Fruit fly (Drosophila melanogaster) whole organism, pupa: ENCODE measurements around the gene vib.

Source experiments
- CG10348 ChIP-seq: fragments of 200-800 bp; sonication (Bioruptor generic); IDR thresholded peaks from 2 replicates; pipeline ENCODE4 v1.3.6; 2022; ENCODE audit warnings: missing biosample characterization, missing genetic modification characterization
- CG12605 ChIP-seq: fragments of 200-800 bp; sonication (Bioruptor generic); IDR thresholded peaks from 2 replicates; pipeline ENCODE4 v1.3.6; 2022; ENCODE audit warnings: missing biosample characterization, missing genetic modification characterization
- CG14655 ChIP-seq: fragments of 200-800 bp; sonication (Bioruptor generic); optimal IDR thresholded peaks from 3 replicates; lab custom pipeline; 2017; ENCODE audit warnings: mild to moderate bottlenecking, missing biosample characterization, missing genetic modification reagents, missing genetic modification characterization
- CG17806 ChIP-seq: fragments of 200-800 bp; sonication (Bioruptor generic); optimal IDR thresholded peaks from 2 replicates; lab custom pipeline; 2018; ENCODE audit warnings: missing biosample characterization, mild to moderate bottlenecking, missing genetic modification characterization, moderate library complexity
- CG32121 ChIP-seq: fragments of 200-800 bp; sonication (Bioruptor generic); IDR thresholded peaks from 2 replicates; pipeline ENCODE4 v1.3.6; 2022; ENCODE audit warnings: missing biosample characterization, missing genetic modification characterization
- CG4496 ChIP-seq: fragments of 200-800 bp; sonication (Bioruptor generic); IDR thresholded peaks from 3 replicates; pipeline ENCODE4 v1.3.6; 2022; ENCODE audit warnings: missing biosample characterization, missing genetic modification characterization
- CG8159 ChIP-seq: fragments of 200-800 bp; sonication (Bioruptor generic); optimal IDR thresholded peaks from 3 replicates; lab custom pipeline; 2018; ENCODE audit warnings: missing biosample characterization, mild to moderate bottlenecking, missing genetic modification characterization, moderate library complexity
- CG8301 ChIP-seq: fragments of 200-800 bp; sonication (Bioruptor generic); optimal IDR thresholded peaks from 2 replicates; lab custom pipeline; 2018; ENCODE audit warnings: missing biosample characterization, mild to moderate bottlenecking, missing genetic modification characterization
- EcR ChIP-seq: fragments of 200-800 bp; sonication (Bioruptor generic); optimal IDR thresholded peaks from 3 replicates; lab custom pipeline; 2019; ENCODE audit warnings: missing biosample characterization, missing genetic modification characterization, mild to moderate bottlenecking, moderate library complexity, missing genetic modification reagents
- Pif1A ChIP-seq: fragments of 200-800 bp; sonication (Bioruptor generic); optimal IDR thresholded peaks from 3 replicates; lab custom pipeline; 2016; ENCODE audit warnings: missing biosample characterization, missing genetic modification characterization
- Pif1B ChIP-seq: fragments of 200-800 bp; sonication (Bioruptor generic); optimal IDR thresholded peaks from 3 replicates; lab custom pipeline; 2016; ENCODE audit warnings: missing biosample characterization, missing genetic modification characterization
- gl ChIP-seq: fragments of 200-800 bp; sonication (Bioruptor generic); optimal IDR thresholded peaks from 2 replicates; lab custom pipeline; 2018; ENCODE audit warnings: missing biosample characterization, mild to moderate bottlenecking, missing genetic modification characterization
- rn ChIP-seq: fragments of 200-800 bp; sonication (Bioruptor generic); IDR thresholded peaks from 2 replicates; pipeline ENCODE4 v1.3.6; 2022; ENCODE audit warnings: missing biosample characterization, missing genetic modification characterization

DNA sequence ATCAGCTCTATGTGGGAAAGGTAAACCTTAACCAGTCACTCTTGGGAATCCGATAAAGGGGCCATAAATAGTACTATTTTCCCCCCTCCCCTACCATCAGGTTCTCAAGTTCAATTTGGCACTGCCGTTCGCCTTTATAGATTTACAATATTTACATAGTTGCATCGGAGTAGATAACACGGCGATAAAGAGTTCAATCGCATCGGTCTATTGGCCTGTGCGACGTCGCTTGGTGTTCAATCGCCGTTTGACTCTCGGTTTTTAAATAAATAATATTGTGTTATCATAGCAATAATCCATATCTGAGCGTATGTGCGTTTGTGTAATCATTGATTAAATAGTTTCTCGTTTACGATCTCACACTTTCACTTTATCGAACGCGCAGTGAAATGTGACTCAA lies 23.6 kb upstream of the vib start:
- TF ChIP-seq EcR (GFP tag; lab: Kevin White, UChicago) (no peak), CG32121 (GFP tag; lab: Robert Waterston, UW) (no peak), Pif1A (no peak), gl (no peak), CG14655 (GFP tag; lab: Kevin White, UChicago) (no peak), CG8301 (tag; lab: Kevin White, UChicago) (no peak), Pif1B (GFP tag; lab: Kevin White, UChicago) (no peak), CG8159 (tag; lab: Kevin White, UChicago) (no peak), CG17806 (tag; lab: Kevin White, UChicago) (no peak), rn (GFP tag; lab: Robert Waterston, UW) (no peak), CG12605 (no peak), CG10348 (GFP tag; lab: Robert Waterston, UW) (no peak), CG4496 (GFP tag; lab: Robert Waterston, UW) (no peak)
